Fruit fly (Drosophila melanogaster): ENCODE measurements around the gene CG14506.

CG14506 gene

DNA sequence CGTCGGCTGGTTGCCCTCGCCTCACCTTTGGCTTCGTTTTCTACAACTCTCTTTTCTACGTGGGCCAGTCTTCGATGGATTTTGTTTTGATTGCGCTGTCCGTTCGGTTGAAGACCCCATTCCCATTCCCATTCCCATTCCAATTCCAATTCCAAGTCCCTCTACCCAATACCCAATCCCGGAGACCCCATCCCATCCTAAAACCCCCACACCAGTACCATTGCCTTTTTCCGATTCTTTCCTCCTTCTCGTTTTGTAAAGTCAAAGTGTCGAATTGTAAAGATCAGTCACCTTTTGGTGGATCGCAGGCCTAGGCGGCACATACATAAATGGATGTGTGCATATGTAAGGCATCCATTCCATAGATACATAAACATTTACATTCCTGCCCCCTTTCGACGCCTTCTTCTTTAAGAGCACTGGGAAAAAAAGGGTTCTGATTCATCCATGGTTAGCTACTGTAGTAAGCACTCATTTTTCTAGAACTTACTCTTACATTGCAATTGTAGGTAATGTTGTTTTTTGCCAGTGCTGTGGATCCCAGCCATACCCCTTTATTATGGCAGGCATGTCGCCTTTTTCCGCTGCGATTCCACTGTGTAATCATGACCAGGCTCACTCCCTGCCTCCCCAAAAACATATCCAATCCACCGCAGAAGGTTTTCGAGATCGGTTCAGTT lies 2.9 kb upstream of the CG14506 start:
- TF ChIP-seq rn (GFP tag; IDR thresholded peaks at IDR 0.05), result 0 out of 2 replicates have a peak, but pooled peaks have one; percentile 10
- TF ChIP-seq CG13204 (GFP tag; optimal IDR thresholded peaks at IDR 0.05), result peak; percentile 16
- peak; percentile 70 for TF ChIP-seq gl (tag; optimal IDR thresholded peaks at IDR 0.05)
- TF ChIP-seq CG12605 (GFP tag; IDR thresholded peaks at IDR 0.05), result peak; percentile 42; the same call in 1 of the 2 replicates
- peak; percentile 86 for TF ChIP-seq CG14655 (GFP tag; optimal IDR thresholded peaks at IDR 0.05)
- TF ChIP-seq D1 (tag; optimal IDR thresholded peaks at IDR 0.05), result peak; percentile 17
- TF ChIP-seq CG9948 (tag; optimal IDR thresholded peaks at IDR 0.05), result peak; percentile 75
- peak; percentile 46 for TF ChIP-seq CG34367 (tag; optimal IDR thresholded peaks at IDR 0.05)
- TF ChIP-seq EcR (GFP tag; optimal IDR thresholded peaks at IDR 0.05), result peak; percentile 91
- TF ChIP-seq Snoo (tag; optimal IDR thresholded peaks at IDR 0.05), result no peak
- no peak for TF ChIP-seq CG10348 (GFP tag; IDR thresholded peaks at IDR 0.05)
- no peak for TF ChIP-seq CG32121 (GFP tag; IDR thresholded peaks at IDR 0.05)
- TF ChIP-seq Pif1A (GFP tag; optimal IDR thresholded peaks at IDR 0.05), result peak; percentile 63
- peak; percentile 47 for TF ChIP-seq Ets98B (GFP tag; IDR thresholded peaks at IDR 0.05)
- peak; percentile 64 for TF ChIP-seq CG15710 (tag; optimal IDR thresholded peaks at IDR 0.05)
- TF ChIP-seq fd96Ca (GFP tag; IDR thresholded peaks at IDR 0.05), result peak; percentile 69
- peak; percentile 11 for TF ChIP-seq Pif1B (GFP tag; optimal IDR thresholded peaks at IDR 0.05)
- TF ChIP-seq CG8159 (tag; optimal IDR thresholded peaks at IDR 0.05), result peak; percentile 78
- peak; percentile 52 for TF ChIP-seq CG4496 (GFP tag; IDR thresholded peaks at IDR 0.05)
- peak; percentile 75 for TF ChIP-seq CG8301 (tag; optimal IDR thresholded peaks at IDR 0.05)
- peak; percentile 77 for TF ChIP-seq CG17806 (tag; optimal IDR thresholded peaks at IDR 0.05)

DNA sequence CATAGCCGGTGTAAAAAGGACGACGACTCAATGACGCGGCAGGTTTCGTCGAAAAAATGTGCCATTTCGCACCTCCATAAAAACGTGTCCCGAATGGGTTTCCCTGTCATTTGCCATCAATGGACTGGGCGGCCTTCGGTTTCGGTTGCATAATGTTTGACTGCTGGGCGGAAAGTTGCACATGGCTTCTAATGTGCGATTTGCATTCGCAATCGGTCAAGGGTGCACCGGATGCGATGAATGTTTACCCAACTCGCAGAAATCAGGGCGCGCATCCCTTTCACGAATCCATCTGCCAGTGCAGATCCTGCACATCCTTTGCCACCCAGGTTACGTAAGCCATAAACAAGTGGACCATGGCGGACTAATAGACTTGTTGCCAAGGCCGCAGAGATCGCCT lies 835 bp upstream of the CG14506 start:
- TF ChIP-seq CG32121 (GFP tag; IDR thresholded peaks at IDR 0.05) (no peak), rn (GFP tag; IDR thresholded peaks at IDR 0.05) (no peak), D1 (tag; optimal IDR thresholded peaks at IDR 0.05) (no peak), CG10348 (GFP tag; IDR thresholded peaks at IDR 0.05) (no peak), CG12605 (GFP tag; IDR thresholded peaks at IDR 0.05) (no peak), CG9948 (tag; optimal IDR thresholded peaks at IDR 0.05) (no peak), EcR (GFP tag; optimal IDR thresholded peaks at IDR 0.05) (no peak), CG4496 (GFP tag; IDR thresholded peaks at IDR 0.05) (no peak), Ets98B (GFP tag; IDR thresholded peaks at IDR 0.05) (no peak), Pif1B (GFP tag; optimal IDR thresholded peaks at IDR 0.05) (no peak), CG8159 (tag; optimal IDR thresholded peaks at IDR 0.05) (no peak), CG34367 (tag; optimal IDR thresholded peaks at IDR 0.05) (no peak), gl (tag; optimal IDR thresholded peaks at IDR 0.05) (no peak), CG15710 (tag; optimal IDR thresholded peaks at IDR 0.05) (no peak), CG13204 (GFP tag; optimal IDR thresholded peaks at IDR 0.05) (no peak), CG17806 (tag; optimal IDR thresholded peaks at IDR 0.05) (no peak), Pif1A (GFP tag; optimal IDR thresholded peaks at IDR 0.05) (no peak), CG8301 (tag; optimal IDR thresholded peaks at IDR 0.05) (no peak), fd96Ca (GFP tag; IDR thresholded peaks at IDR 0.05) (no peak)

DNA sequence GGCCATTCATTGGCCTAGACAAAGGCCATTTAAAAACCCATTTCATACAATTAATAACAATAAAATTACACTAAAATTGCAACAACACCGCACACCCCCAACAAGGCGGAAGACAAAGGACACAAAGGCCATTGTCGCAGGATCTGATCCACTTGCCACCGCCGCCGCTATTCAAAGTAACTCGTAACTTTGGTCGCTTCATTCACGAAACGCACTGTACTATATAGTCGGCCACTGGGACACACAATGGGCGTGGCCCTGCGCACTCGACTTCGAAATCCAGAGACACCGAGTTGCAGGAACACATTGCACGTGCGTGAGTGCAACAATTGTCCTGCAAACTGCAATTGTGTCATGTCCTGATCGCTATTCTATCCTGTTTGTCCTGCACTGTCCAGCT lies 3.5 kb downstream of the CG14506 start:
- no peak for TF ChIP-seq Ets98B (GFP tag; IDR thresholded peaks at IDR 0.05)
- no peak for TF ChIP-seq fd96Ca (GFP tag; IDR thresholded peaks at IDR 0.05)
- no peak for TF ChIP-seq EcR (GFP tag; optimal IDR thresholded peaks at IDR 0.05)
- no peak for TF ChIP-seq CG12605 (GFP tag; IDR thresholded peaks at IDR 0.05)
- no peak for TF ChIP-seq CG8159 (tag; optimal IDR thresholded peaks at IDR 0.05)
- TF ChIP-seq Pif1A (GFP tag; optimal IDR thresholded peaks at IDR 0.05), result no peak
- no peak for TF ChIP-seq CG9948 (tag; optimal IDR thresholded peaks at IDR 0.05)
- no peak for TF ChIP-seq CG17806 (tag; optimal IDR thresholded peaks at IDR 0.05)
- TF ChIP-seq Snoo (tag; optimal IDR thresholded peaks at IDR 0.05), result no peak
- TF ChIP-seq CG34367 (tag; optimal IDR thresholded peaks at IDR 0.05), result no peak
- TF ChIP-seq CG14655 (GFP tag; optimal IDR thresholded peaks at IDR 0.05), result no peak

DNA sequence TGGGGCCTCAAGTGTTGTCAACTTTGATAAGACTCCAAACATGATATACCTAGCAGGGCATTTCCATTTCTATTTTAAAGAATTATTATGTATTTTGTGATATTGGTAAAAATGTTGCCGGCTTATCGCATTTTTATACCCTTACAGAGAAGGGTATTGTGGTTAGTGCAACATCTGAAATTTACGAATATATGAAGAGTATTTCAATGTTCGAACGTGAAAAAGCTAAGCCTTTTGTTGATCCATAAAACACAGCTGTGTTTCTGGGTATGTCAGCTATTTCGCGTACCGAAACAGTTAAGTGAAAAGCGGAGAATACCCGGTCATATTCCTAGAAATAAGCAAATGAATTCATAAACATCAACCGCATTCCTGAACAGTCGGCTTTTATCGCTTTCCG lies 5.0 kb downstream of the CG14506 start:
- TF ChIP-seq CG12605 (GFP tag; IDR thresholded peaks at IDR 0.05), result no peak

DNA sequence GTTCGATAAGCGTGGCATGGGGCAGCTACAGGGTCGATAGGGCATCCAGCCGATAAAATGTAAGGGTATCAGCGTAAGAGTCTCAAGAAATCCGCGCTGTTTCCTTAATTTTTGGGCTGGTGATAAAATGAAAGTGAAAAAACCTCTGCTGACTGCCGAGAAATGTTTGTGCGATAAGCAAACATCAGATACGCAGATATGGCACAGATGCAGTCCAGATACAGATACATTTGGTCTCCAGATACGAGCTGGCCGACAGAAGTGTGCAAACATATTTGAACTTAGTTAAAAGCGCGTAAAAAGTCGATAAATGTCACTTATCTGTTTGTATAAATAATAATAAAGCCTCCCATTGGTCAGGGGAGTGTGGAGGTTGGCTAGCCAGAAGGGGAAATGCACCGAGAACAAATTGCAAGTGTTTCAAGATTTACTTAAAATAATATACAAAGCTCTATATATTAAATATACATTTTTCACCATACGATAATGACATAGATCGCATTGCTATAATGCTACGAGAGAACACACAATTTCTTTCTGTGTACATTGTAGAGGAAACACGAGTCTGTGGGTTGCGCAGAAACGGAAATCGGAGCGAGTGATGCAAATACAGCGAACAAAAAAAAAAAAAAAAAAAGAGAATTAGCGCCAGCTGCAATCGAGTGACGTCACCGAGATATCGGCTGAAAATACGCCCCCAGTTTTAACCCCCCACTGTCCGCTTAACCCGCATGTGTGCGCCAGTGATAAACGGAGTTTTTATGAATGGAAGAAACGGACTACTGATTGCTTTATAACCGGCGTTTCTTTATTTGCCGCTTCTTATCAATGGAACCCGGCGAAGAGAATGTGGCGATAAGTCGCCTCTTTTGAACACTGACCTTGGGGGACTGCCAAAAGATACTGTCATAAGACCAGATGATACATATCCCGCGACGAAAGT lies 6.1 kb downstream of the CG14506 start:
- no peak for TF ChIP-seq CG12605 (GFP tag; IDR thresholded peaks at IDR 0.05)
- TF ChIP-seq CG8159 (tag; optimal IDR thresholded peaks at IDR 0.05), result peak; percentile 75
- no peak for TF ChIP-seq CG10348 (GFP tag; IDR thresholded peaks at IDR 0.05)
- TF ChIP-seq Ets98B (GFP tag; IDR thresholded peaks at IDR 0.05), result peak; percentile 66
- TF ChIP-seq CG4496 (GFP tag; IDR thresholded peaks at IDR 0.05), result peak; percentile 80
- TF ChIP-seq rn (GFP tag; IDR thresholded peaks at IDR 0.05), result peak; percentile 37; the same call in 1 of the 2 replicates
- TF ChIP-seq fd96Ca (GFP tag; IDR thresholded peaks at IDR 0.05), result peak; percentile 66; the same call in 2 of the 3 replicates
- TF ChIP-seq CG9948 (tag; optimal IDR thresholded peaks at IDR 0.05), result peak; percentile 62
- TF ChIP-seq gl (tag; optimal IDR thresholded peaks at IDR 0.05), result peak; percentile 19
- peak; percentile 56 for TF ChIP-seq CG15710 (tag; optimal IDR thresholded peaks at IDR 0.05)
- peak; percentile 72 for TF ChIP-seq CG14655 (GFP tag; optimal IDR thresholded peaks at IDR 0.05)
- TF ChIP-seq CG34367 (tag; optimal IDR thresholded peaks at IDR 0.05), result no peak
- peak; percentile 56 for TF ChIP-seq CG8301 (tag; optimal IDR thresholded peaks at IDR 0.05)
- TF ChIP-seq EcR (GFP tag; optimal IDR thresholded peaks at IDR 0.05), result no peak
- peak; percentile 71 for TF ChIP-seq CG17806 (tag; optimal IDR thresholded peaks at IDR 0.05)
- peak; percentile 2 for TF ChIP-seq Pif1A (GFP tag; optimal IDR thresholded peaks at IDR 0.05)
- TF ChIP-seq Pif1B (GFP tag; optimal IDR thresholded peaks at IDR 0.05), result peak; percentile 50

Data from whole organism, pupa.